Fruit fly (Drosophila melanogaster) whole organism, embryonic: ENCODE results near the gene CG44838.

Experiments used
- Aef1 ChIP-seq: fragments of 200-800 bp; sonication (Bioruptor generic); IDR thresholded peaks from 3 replicates; pipeline ENCODE4 v1.3.6; 2022; ENCODE audit warnings: missing biosample characterization, missing genetic modification characterization
- CG10431 ChIP-seq: fragments of 200-800 bp; sonication (Bioruptor generic); optimal IDR thresholded peaks from 3 replicates; lab custom pipeline; 2018; ENCODE audit warnings: missing biosample characterization, mild to moderate bottlenecking, missing genetic modification characterization
- CG10543 ChIP-seq: fragments of 200-800 bp; sonication (Bioruptor generic); optimal IDR thresholded peaks from 3 replicates; lab custom pipeline; 2017; ENCODE audit warnings: missing biosample characterization, mild to moderate bottlenecking, missing genetic modification characterization, moderate library complexity
- CG10959 ChIP-seq: fragments of 200-800 bp; sonication (Bioruptor generic); IDR thresholded peaks from 2 replicates; pipeline ENCODE4 v1.3.6; 2022; ENCODE audit warnings: missing biosample characterization, missing genetic modification characterization
- CG11723 ChIP-seq: fragments of 200-800 bp; sonication (Bioruptor generic); optimal IDR thresholded peaks from 2 replicates; lab custom pipeline; 2017; ENCODE audit warnings: missing biosample characterization, mild to moderate bottlenecking, missing genetic modification characterization
- CG13894 ChIP-seq: fragments of 200-800 bp; sonication (Bioruptor generic); optimal IDR thresholded peaks from 3 replicates; lab custom pipeline; 2018; ENCODE audit warnings: missing biosample characterization, mild to moderate bottlenecking, missing genetic modification characterization, moderate library complexity
- CG16813 ChIP-seq: fragments of 200-800 bp; sonication (Bioruptor generic); IDR thresholded peaks from 3 replicates; pipeline ENCODE4 v1.3.6; 2022; ENCODE audit warnings: missing biosample characterization, missing genetic modification characterization; ENCODE audit not compliant: partially characterized antibody
- CG18599 ChIP-seq: fragments of 200-800 bp; sonication (Bioruptor generic); optimal IDR thresholded peaks from 3 replicates; lab custom pipeline; 2017; ENCODE audit warnings: missing biosample characterization, missing genetic modification characterization, mild to moderate bottlenecking, moderate library complexity, missing genetic modification reagents
- CG32532 ChIP-seq: fragments of 200-800 bp; sonication (Bioruptor generic); IDR thresholded peaks from 2 replicates; pipeline ENCODE4 v1.3.6; 2022; ENCODE audit warnings: missing biosample characterization, missing genetic modification characterization
- CG4424 ChIP-seq: fragments of 200-800 bp; sonication (Bioruptor generic); optimal IDR thresholded peaks from 3 replicates; lab custom pipeline; 2016; ENCODE audit warnings: missing biosample characterization, missing genetic modification characterization
- CG6175 ChIP-seq: fragments of 200-800 bp; sonication (Bioruptor generic); IDR thresholded peaks from 3 replicates; pipeline ENCODE4 v1.3.6; 2022; ENCODE audit warnings: missing biosample characterization, missing genetic modification characterization
- CG7963 ChIP-seq: fragments of 200-800 bp; sonication (Bioruptor generic); IDR thresholded peaks from 3 replicates; pipeline ENCODE4 v1.3.6; 2022; ENCODE audit warnings: missing biosample characterization, missing genetic modification characterization; ENCODE audit not compliant: partially characterized antibody
- CG8281 ChIP-seq: fragments of 200-800 bp; sonication (Bioruptor generic); optimal IDR thresholded peaks from 2 replicates; lab custom pipeline; 2018; ENCODE audit warnings: missing biosample characterization, mild to moderate bottlenecking, missing genetic modification characterization, moderate library complexity
- CG8944 ChIP-seq: fragments of 200-800 bp; sonication (Bioruptor generic); optimal IDR thresholded peaks from 3 replicates; lab custom pipeline; 2016; ENCODE audit warnings: missing biosample characterization, missing genetic modification characterization
- CHES-1-like ChIP-seq: fragments of 200-800 bp; sonication (Bioruptor generic); optimal IDR thresholded peaks from 2 replicates; lab custom pipeline; 2016; ENCODE audit warnings: missing biosample characterization, missing genetic modification characterization
- E2f1 ChIP-seq: fragments of 200-800 bp; sonication (Bioruptor generic); IDR thresholded peaks from 2 replicates; pipeline ENCODE4 v1.3.6; 2022; ENCODE audit warnings: missing biosample characterization, missing genetic modification characterization
- Elba2 ChIP-seq: fragments of 200-800 bp; sonication (Bioruptor generic); optimal IDR thresholded peaks from 3 replicates; lab custom pipeline; 2016; ENCODE audit warnings: missing biosample characterization, missing genetic modification characterization
- Ets97D ChIP-seq: fragments of 200-800 bp; sonication (Bioruptor generic); optimal IDR thresholded peaks from 3 replicates; lab custom pipeline; 2016; ENCODE audit warnings: missing biosample characterization, missing genetic modification characterization
- GATAe ChIP-seq: fragments of 200-800 bp; sonication (Bioruptor generic); conservative IDR thresholded peaks from 2 replicates; pipeline ENCODE4 v1.3.6; 2022; ENCODE audit warnings: missing biosample characterization, missing genetic modification characterization
- Hmx ChIP-seq: fragments of 200-800 bp; sonication (Bioruptor generic); optimal IDR thresholded peaks from 2 replicates; lab custom pipeline; 2016; ENCODE audit warnings: missing biosample characterization, missing genetic modification characterization
- Hr78 ChIP-seq, 2 experiments: fragments of 200-800 bp in 1 of 2; fragments of >200 bp in 1 of 2; sonication (Bioruptor generic) in 1 of 2; optimal IDR thresholded peaks; 2 replicates each; lab custom pipeline; 2017 to 2019; ENCODE audit warnings: missing biosample characterization in 2 of 2, missing genetic modification characterization in 2 of 2, mild to moderate bottlenecking in 1 of 2, moderate library complexity in 1 of 2
- Lpt ChIP-seq: fragments of >200 bp; optimal IDR thresholded peaks from 2 replicates; lab custom pipeline; 2018; ENCODE audit warnings: missing biosample characterization, missing genetic modification characterization
- Mad ChIP-seq: fragments of 200-800 bp; sonication (Bioruptor generic); optimal IDR thresholded peaks from 2 replicates; lab custom pipeline; 2016; ENCODE audit warnings: missing biosample characterization, missing genetic modification characterization
- Med ChIP-seq: fragments of 200-800 bp; sonication (Bioruptor generic); peaks from one replicate; lab custom pipeline; 2016; ENCODE audit warnings: missing biosample characterization, missing genetic modification characterization, mild to moderate bottlenecking, inconsistent platforms, moderate library complexity
- Myb ChIP-seq: fragments of 200-800 bp; sonication (Bioruptor generic); optimal IDR thresholded peaks from 2 replicates; lab custom pipeline; 2016; ENCODE audit warnings: missing biosample characterization, missing genetic modification characterization
- Neu2 ChIP-seq: fragments of 200-800 bp; sonication (Bioruptor generic); optimal IDR thresholded peaks from 3 replicates; lab custom pipeline; 2016; ENCODE audit warnings: missing biosample characterization, missing genetic modification characterization, borderline replicate concordance
- Ptx1 ChIP-seq: fragments of 200-800 bp; sonication (Bioruptor generic); IDR thresholded peaks from 2 replicates; pipeline ENCODE4 v1.3.6; 2022; ENCODE audit warnings: missing biosample characterization, missing genetic modification characterization
- Rfx ChIP-seq: fragments of 200-800 bp; sonication (Bioruptor generic); IDR thresholded peaks from 2 replicates; pipeline ENCODE4 v1.3.6; 2022; ENCODE audit warnings: missing biosample characterization, missing genetic modification characterization
- Sry-β ChIP-seq: fragments of 200-800 bp; sonication (Bioruptor generic); optimal IDR thresholded peaks from 2 replicates; lab custom pipeline; 2018; ENCODE audit warnings: missing biosample characterization, mild to moderate bottlenecking, missing genetic modification characterization, moderate library complexity
- Xrp1 ChIP-seq: fragments of 200-800 bp; sonication (Bioruptor generic); IDR thresholded peaks from 2 replicates; pipeline ENCODE4 v1.3.6; 2022; ENCODE audit warnings: missing biosample characterization, missing genetic modification characterization
- abd-A ChIP-seq: fragments of 200-800 bp; sonication (Bioruptor generic); optimal IDR thresholded peaks from 3 replicates; lab custom pipeline; 2019; ENCODE audit warnings: missing biosample characterization, mild to moderate bottlenecking, missing genetic modification characterization, moderate library complexity
- br ChIP-seq: fragments of >200 bp; optimal IDR thresholded peaks from 2 replicates; lab custom pipeline; 2017
- chinmo ChIP-seq: fragments of 200-800 bp; sonication (Bioruptor generic); IDR thresholded peaks from 4 replicates; pipeline ENCODE4 v1.3.6; 2022; ENCODE audit warnings: missing biosample characterization, missing genetic modification characterization; ENCODE audit not compliant: partially characterized antibody
- crol ChIP-seq: fragments of 200-800 bp; sonication (Bioruptor generic); IDR thresholded peaks from 2 replicates; pipeline ENCODE4 v1.3.6; 2022; ENCODE audit warnings: missing biosample characterization, missing genetic modification characterization
- fru ChIP-seq: fragments of >200 bp; optimal IDR thresholded peaks from 2 replicates; lab custom pipeline; 2017
- insv ChIP-seq, 2 experiments: fragments of 200-800 bp; sonication (Bioruptor generic); optimal IDR thresholded peaks; 3 replicates each; lab custom pipeline; 2016 to 2018; ENCODE audit warnings: missing biosample characterization in 2 of 2, missing genetic modification characterization in 2 of 2
- mirr ChIP-seq: fragments of 200-800 bp; sonication (Bioruptor generic); optimal IDR thresholded peaks from 3 replicates; lab custom pipeline; 2018; ENCODE audit warnings: missing biosample characterization, mild to moderate bottlenecking, missing genetic modification characterization
- rib ChIP-seq: fragments of 200-800 bp; sonication (Bioruptor generic); IDR thresholded peaks from 2 replicates; pipeline ENCODE4 v1.3.6; 2022; ENCODE audit warnings: missing biosample characterization, missing genetic modification characterization
- ro ChIP-seq: fragments of 200-800 bp; sonication (Bioruptor generic); IDR thresholded peaks from 2 replicates; pipeline ENCODE4 v1.3.6; 2022; ENCODE audit warnings: missing biosample characterization, missing genetic modification characterization
- row ChIP-seq: fragments of 200-800 bp; sonication (Bioruptor generic); IDR thresholded peaks from 3 replicates; pipeline ENCODE4 v1.3.6; 2022; ENCODE audit warnings: missing biosample characterization, missing genetic modification characterization
- scrt ChIP-seq: fragments of 200-800 bp; sonication (Bioruptor generic); optimal IDR thresholded peaks from 2 replicates; lab custom pipeline; 2018; ENCODE audit warnings: missing biosample characterization, mild to moderate bottlenecking, missing genetic modification characterization, moderate library complexity
- slbo ChIP-seq: fragments of 200-800 bp; sonication (Bioruptor generic); IDR thresholded peaks from 2 replicates; pipeline ENCODE4 v1.3.6; 2022; ENCODE audit warnings: missing biosample characterization, missing genetic modification characterization
- sna ChIP-seq: fragments of 200-800 bp; sonication (Bioruptor generic); IDR thresholded peaks from 2 replicates; pipeline ENCODE4 v1.3.6; 2022; ENCODE audit warnings: missing biosample characterization, missing genetic modification characterization; ENCODE audit not compliant: partially characterized antibody
- sqz ChIP-seq: fragments of 200-800 bp; sonication (Bioruptor generic); optimal IDR thresholded peaks from 3 replicates; lab custom pipeline; 2018; ENCODE audit warnings: missing biosample characterization, mild to moderate bottlenecking, missing genetic modification characterization
- sr ChIP-seq: fragments of 200-800 bp; sonication (Bioruptor generic); IDR thresholded peaks from 3 replicates; pipeline ENCODE4 v1.3.6; 2022; ENCODE audit warnings: missing biosample characterization, missing genetic modification characterization
- tap ChIP-seq: fragments of 200-800 bp; optimal IDR thresholded peaks from 3 replicates; lab custom pipeline; 2019; ENCODE audit warnings: missing biosample characterization, mild to moderate bottlenecking, missing genetic modification characterization, moderate library complexity
- tio ChIP-seq: fragments of 200-800 bp; sonication (Bioruptor generic); optimal IDR thresholded peaks from 2 replicates; lab custom pipeline; 2017; ENCODE audit warnings: missing biosample characterization, missing genetic modification characterization, inconsistent platforms
- tup ChIP-seq: fragments of 200-800 bp; sonication (Bioruptor generic); optimal IDR thresholded peaks from 2 replicates; lab custom pipeline; 2016; ENCODE audit warnings: missing biosample characterization, mild to moderate bottlenecking, missing genetic modification characterization, moderate library complexity
- z ChIP-seq: fragments of 200-800 bp; sonication (Bioruptor generic); IDR thresholded peaks from 3 replicates; pipeline ENCODE4 v1.3.6; 2022; ENCODE audit warnings: missing biosample characterization, missing genetic modification characterization

CG44838 gene

DNA sequence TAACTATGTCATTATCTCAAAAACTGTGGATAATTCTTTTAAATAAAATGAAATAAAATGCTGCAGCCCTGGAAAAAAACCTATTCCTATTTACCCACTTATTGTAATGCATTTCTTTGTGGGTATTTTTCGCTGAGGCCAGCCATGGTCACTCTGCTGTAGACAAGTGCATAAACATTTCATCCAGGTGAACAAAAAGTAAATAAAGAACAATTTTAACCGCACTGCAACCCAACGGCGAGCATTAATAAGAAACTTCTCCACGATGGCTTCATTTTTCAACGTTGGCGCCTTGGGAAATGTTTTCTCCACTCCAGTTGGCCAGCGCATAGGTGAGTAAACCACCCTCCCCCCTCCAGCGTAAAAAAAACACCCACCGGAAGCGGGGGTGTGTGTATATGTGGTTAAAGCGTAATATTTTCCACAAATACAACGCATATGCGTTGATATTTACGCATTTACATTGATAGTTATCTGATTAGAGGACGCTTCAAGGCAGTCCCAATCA lies 14.1 kb upstream of the CG44838 start, which contains the start of gene CG3529 (continued):
- TF ChIP-seq E2f1 (no peak), sr (GFP tag; lab: Robert Waterston, UW) (peak; percentile 62; the same call in 2 of the 3 replicates), Mad (GFP tag; lab: Kevin White, UChicago) (peak; percentile 18), CG18599 (GFP tag; lab: Kevin White, UChicago) (no peak), ro (GFP tag; lab: Robert Waterston, UW) (no peak), CG10543 (GFP tag; lab: Kevin White, UChicago) (no peak), z (GFP tag; lab: Robert Waterston, UW) (no peak), sqz (GFP tag; lab: Kevin White, UChicago) (peak; percentile 82), CG16813 (no peak), tio (GFP tag; lab: Kevin White, UChicago) (no peak), Ptx1 (GFP tag; lab: Robert Waterston, UW) (no peak), Sry-β (no peak)

DNA sequence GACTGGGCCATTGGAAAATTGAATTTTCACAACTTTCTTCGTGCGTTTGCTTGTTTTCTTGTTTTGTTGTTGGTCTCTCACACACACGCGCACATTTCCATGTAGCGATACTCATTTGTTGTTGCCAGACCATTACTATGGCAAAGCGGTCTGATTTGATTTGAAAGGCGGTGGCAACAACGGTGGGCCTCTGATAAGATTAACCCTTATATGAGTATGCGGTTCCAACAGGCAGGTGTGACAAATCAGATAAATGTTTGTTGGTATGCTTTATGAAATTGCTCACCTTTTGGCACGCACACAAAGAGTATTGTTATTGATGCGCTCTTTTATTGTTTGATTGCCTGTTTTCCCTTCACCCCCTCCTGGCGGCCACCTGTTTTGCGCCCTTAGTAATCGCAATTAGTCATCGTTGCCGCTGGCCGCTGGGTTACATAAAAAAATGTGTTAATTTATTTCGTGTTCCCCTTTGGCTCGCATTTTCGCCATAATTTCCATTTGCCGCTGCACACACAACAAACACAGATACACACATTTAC lies 13.5 kb upstream of the CG44838 start:
- TF ChIP-seq CG10959 (GFP tag; lab: Robert Waterston, UW) (peak; percentile 84), Rfx (GFP tag; lab: Robert Waterston, UW) (peak; percentile 38), row (GFP tag; lab: Robert Waterston, UW) (0 out of 3 replicates have a peak, but pooled peaks have one; percentile 13), GATAe (GFP tag; lab: Robert Waterston, UW) (peak; percentile 79; the same call in 1 of the 2 replicates), crol (peak; percentile 56; the same call in 1 of the 2 replicates), tup (GFP tag; lab: Kevin White, UChicago) (no peak), br (no peak), fru (lab: Kevin White, UChicago) (no peak), mirr (GFP tag; lab: Kevin White, UChicago) (peak; percentile 89), chinmo (peak; percentile 78; the same call in 2 of the 4 replicates), CG10431 (peak; percentile 97), abd-A (tag; lab: Kevin White, UChicago) (peak; percentile 24), slbo (peak; percentile 38; the same call in 1 of the 2 replicates), CG8944 (no peak), sna (0 out of 2 replicates have a peak, but pooled peaks have one; percentile 10), CG6175 (GFP tag; lab: Robert Waterston, UW) (peak; percentile 54; the same call in 1 of the 3 replicates), CG7963 (GFP tag; lab: Robert Waterston, UW) (0 out of 3 replicates have a peak, but pooled peaks have one; percentile 22), Hr78 (GFP tag; optimal IDR thresholded peaks at IDR 0.05; lab: Kevin White, UChicago) (peak in 1 of 2 experiments; percentile 44), scrt (GFP tag; lab: Kevin White, UChicago) (peak; percentile 46), Ets97D (GFP tag; lab: Kevin White, UChicago) (no peak), CG18599 (GFP tag; lab: Kevin White, UChicago) (peak; percentile 50), tap (tag; lab: Kevin White, UChicago) (no peak), CG13894 (tag; lab: Kevin White, UChicago) (no peak), Aef1 (GFP tag; lab: Robert Waterston, UW) (peak; percentile 62; the same call in 2 of the 3 replicates), Med (peak; percentile 82), CHES-1-like (peak; percentile 18), CG8281 (tag; lab: Kevin White, UChicago) (peak; percentile 48), insv (GFP tag; optimal IDR thresholded peaks at IDR 0.05; lab: Kevin White, UChicago) (peak; percentile 97 to 100), Hmx (GFP tag; lab: Kevin White, UChicago) (no peak), Myb (no peak), Xrp1 (GFP tag; lab: Robert Waterston, UW) (no peak), CG32532 (GFP tag; lab: Robert Waterston, UW) (peak; percentile 12; the same call in 1 of the 2 replicates), Elba2 (GFP tag; lab: Kevin White, UChicago) (peak; percentile 99), Lpt (no peak), Neu2 (GFP tag; lab: Kevin White, UChicago) (peak; percentile 84), CG4424 (no peak), CG11723 (GFP tag; lab: Kevin White, UChicago) (no peak), rib (GFP tag; lab: Robert Waterston, UW) (peak; percentile 23; the same call in 1 of the 2 replicates)
